Fruit fly (Drosophila melanogaster) whole organism, prepupa: ENCODE results near the gene ppk28.

Experiments
- CG3919 ChIP-seq: fragments of 200-800 bp; sonication (Bioruptor generic); optimal IDR thresholded peaks from 3 replicates; lab custom pipeline; 2016; ENCODE audit warnings: missing biosample characterization, missing genetic modification characterization
- CG6276 ChIP-seq: fragments of 200-800 bp; sonication (Bioruptor generic); optimal IDR thresholded peaks from 2 replicates; lab custom pipeline; 2017; ENCODE audit warnings: missing biosample characterization, mild to moderate bottlenecking, missing genetic modification characterization
- topi ChIP-seq: fragments of 200-800 bp; sonication (Bioruptor generic); optimal IDR thresholded peaks from 3 replicates; lab custom pipeline; 2016; ENCODE audit warnings: missing biosample characterization, missing genetic modification characterization

DNA sequence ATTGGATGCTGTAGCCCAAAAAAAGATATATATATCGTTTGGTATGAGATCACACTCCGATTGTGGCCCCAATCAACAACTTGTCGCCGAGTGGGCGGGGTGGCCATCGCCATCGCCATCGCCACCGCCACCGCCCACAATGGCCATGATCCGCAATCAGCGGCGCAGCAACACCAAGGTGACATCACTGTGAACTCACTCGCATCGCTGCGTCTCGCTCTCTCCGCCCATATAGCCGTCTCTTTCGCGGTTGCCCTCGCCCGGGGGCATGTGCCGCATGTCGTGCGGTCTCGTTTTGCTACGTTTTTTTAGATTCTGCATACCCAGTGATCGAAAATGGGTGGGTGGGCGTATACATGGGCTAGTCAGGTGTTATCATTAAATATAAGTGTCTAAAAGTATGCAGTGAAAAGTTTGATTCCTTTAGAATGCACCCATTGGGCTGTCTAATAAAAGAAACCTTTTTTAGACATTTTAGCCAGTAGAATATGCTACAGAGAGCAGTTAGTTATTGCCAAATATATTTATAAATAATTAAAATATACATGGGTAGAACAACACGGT lies 38.9 kb upstream of the ppk28 start:
- no peak for TF ChIP-seq topi
- TF ChIP-seq CG3919 (GFP tag; lab: Kevin White, UChicago) = no peak
- TF ChIP-seq CG6276 (GFP tag; lab: Kevin White, UChicago) = no peak
